Fruit fly (Drosophila melanogaster): Measurements from ENCODE around the gene CG4440.

Gene CG4440

DNA sequence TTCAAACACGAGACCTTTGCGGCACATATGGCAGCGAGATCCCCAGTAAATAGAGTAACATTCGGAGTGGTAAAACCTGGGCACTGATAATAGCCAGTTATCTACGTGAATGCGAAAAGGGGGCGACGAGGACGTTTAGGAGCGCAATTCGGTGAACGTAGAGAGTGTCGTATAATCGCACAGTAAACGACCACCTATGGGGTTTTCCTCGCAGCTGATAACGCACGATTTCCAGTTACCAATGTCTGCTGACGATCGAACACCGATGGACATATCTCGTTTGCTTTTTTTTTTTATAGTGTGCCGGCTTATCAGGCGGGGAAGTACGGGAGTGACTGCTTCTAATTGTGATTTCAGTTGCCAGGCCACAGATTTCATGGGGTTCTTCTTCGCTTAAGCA is 10.0 kb upstream of the CG4440 start (continued):
- TF ChIP-seq Antp (GFP tag; optimal IDR thresholded peaks at IDR 0.05) = no peak
- no peak for TF ChIP-seq CTCF (GFP tag; optimal IDR thresholded peaks at IDR 0.05)
- TF ChIP-seq gsb-n (tag; optimal IDR thresholded peaks at IDR 0.05) = no peak
- TF ChIP-seq NfI (GFP tag; optimal IDR thresholded peaks at IDR 0.05) = no peak
- no peak for TF ChIP-seq mam (GFP tag; optimal IDR thresholded peaks at IDR 0.05)
- no peak for TF ChIP-seq MTF-1 (GFP tag; optimal IDR thresholded peaks at IDR 0.05; ENCODE audit: borderline replicate concordance)
- no peak for TF ChIP-seq MESR4 (GFP tag; optimal IDR thresholded peaks at IDR 0.05)
- TF ChIP-seq chinmo (GFP tag; IDR thresholded peaks at IDR 0.05; ENCODE audit: partially characterized antibody) = 0 out of 4 replicates have a peak, but pooled peaks have one; percentile 49
- no peak for TF ChIP-seq twi (tag; optimal IDR thresholded peaks at IDR 0.05)

dm6 chr2L:16320428-16320827 is 9.3 kb upstream of the CG4440 start:
- TF ChIP-seq CG7963 (GFP tag; IDR thresholded peaks at IDR 0.05; ENCODE audit: partially characterized antibody) (no peak), sens (GFP tag) (peak; percentile 63), C15 (GFP tag; IDR thresholded peaks at IDR 0.05) (no peak), CG3407 (GFP tag; optimal IDR thresholded peaks at IDR 0.05) (no peak), Pdp1 (GFP tag; optimal IDR thresholded peaks at IDR 0.05) (peak in 1 of 2 experiments; percentile 29), CG13894 (tag; optimal IDR thresholded peaks at IDR 0.05) (peak; percentile 14), Atf6 (GFP tag; IDR thresholded peaks at IDR 0.05) (0 out of 2 replicates have a peak, but pooled peaks have one; percentile 20), abd-A (tag; optimal IDR thresholded peaks at IDR 0.05) (peak; percentile 43), Med (GFP tag) (peak; percentile 27)

dm6 chr2L:16321209-16321608 is 8.5 kb upstream of the CG4440 start:
- TF ChIP-seq CG32532 (GFP tag; IDR thresholded peaks at IDR 0.05) (no peak), gt (GFP tag; IDR thresholded peaks at IDR 0.05) (no peak), unpg (GFP tag; optimal IDR thresholded peaks at IDR 0.05) (no peak), gcm (GFP tag; optimal IDR thresholded peaks at IDR 0.05) (no peak), CG13894 (tag; optimal IDR thresholded peaks at IDR 0.05) (peak; percentile 51), fd64A (GFP tag; optimal IDR thresholded peaks at IDR 0.05) (no peak), lola (GFP tag; optimal IDR thresholded peaks at IDR 0.05) (no peak), Vsx1 (GFP tag; optimal IDR thresholded peaks at IDR 0.05) (no peak), ci (GFP tag; IDR thresholded peaks at IDR 0.05) (no peak), CG16863 (GFP tag; optimal IDR thresholded peaks at IDR 0.05) (no peak), Asciz (GFP tag; optimal IDR thresholded peaks at IDR 0.05) (no peak), CrebB (tag; optimal IDR thresholded peaks at IDR 0.05) (no peak), abd-A (tag; optimal IDR thresholded peaks at IDR 0.05) (peak; percentile 58), CG3838 (GFP tag; optimal IDR thresholded peaks at IDR 0.05) (peak; percentile 5), CG10209 (GFP tag; optimal IDR thresholded peaks at IDR 0.05) (no peak), dmrt11E (tag; optimal IDR thresholded peaks at IDR 0.05) (no peak), MESR4 (GFP tag; optimal IDR thresholded peaks at IDR 0.05) (no peak), CG12769 (tag; optimal IDR thresholded peaks at IDR 0.05) (peak; percentile 61), pho (GFP tag; optimal IDR thresholded peaks at IDR 0.05) (no peak), CG3065 (GFP tag; optimal IDR thresholded peaks at IDR 0.05) (no peak), Max (GFP tag; optimal IDR thresholded peaks at IDR 0.05) (no peak), ham (GFP tag; IDR thresholded peaks at IDR 0.05) (no peak), CG1647 (GFP tag; optimal IDR thresholded peaks at IDR 0.05) (no peak), hb (GFP tag; IDR thresholded peaks at IDR 0.05; ENCODE audit: partially characterized antibody) (no peak), CG15696 (tag; optimal IDR thresholded peaks at IDR 0.05) (no peak), CG2199 (GFP tag; IDR thresholded peaks at IDR 0.05) (peak; percentile 75; the same call in 2 of the 3 replicates), Trl (optimal IDR thresholded peaks at IDR 0.05) (no peak), Trl (GFP tag; optimal IDR thresholded peaks at IDR 0.05) (no peak), ken (GFP tag; IDR thresholded peaks at IDR 0.05) (no peak), kni (GFP tag; optimal IDR thresholded peaks at IDR 0.05) (peak; percentile 13), CG34422 (GFP tag; IDR thresholded peaks at IDR 0.05) (no peak), CG1602 (GFP tag; optimal IDR thresholded peaks at IDR 0.05) (no peak), Taf1 (GFP tag; IDR thresholded peaks at IDR 0.05) (no peak), Rfx (GFP tag; IDR thresholded peaks at IDR 0.05) (0 out of 2 replicates have a peak, but pooled peaks have one; percentile 15)
